Worm (Caenorhabditis elegans): ENCODE data around the gene C55A1.6.

- TF ChIP-seq fkh-10 (GFP tag; optimal IDR thresholded peaks at IDR 0.05) (no peak), efl-3 (GFP tag; optimal IDR thresholded peaks at IDR 0.05) (peak; percentile 2), zag-1 (tag; optimal IDR thresholded peaks at IDR 0.05) (no peak), F16B12.6 (tag; optimal IDR thresholded peaks at IDR 0.05) (no peak), mep-1 (tag; optimal IDR thresholded peaks at IDR 0.05) (no peak), nhr-76 (tag; optimal IDR thresholded peaks at IDR 0.05) (no peak), mdl-1 (tag; optimal IDR thresholded peaks at IDR 0.05) (no peak), nhr-12 (tag; optimal IDR thresholded peaks at IDR 0.05) (no peak), mef-2 (tag; optimal IDR thresholded peaks at IDR 0.05) (no peak), hlh-17 (GFP tag; optimal IDR thresholded peaks at IDR 0.05; ENCODE audit: borderline replicate concordance) (no peak), unc-86 (tag; optimal IDR thresholded peaks at IDR 0.05) (no peak), irx-1 (tag; optimal IDR thresholded peaks at IDR 0.05) (peak; percentile 16), dsc-1 (tag; optimal IDR thresholded peaks at IDR 0.05) (no peak), snpc-4 (tag; optimal IDR thresholded peaks at IDR 0.05) (no peak)
Observed at ce11 chrV:15661003-15661402, 13.2 kb downstream of the C55A1.6 start.
